Worm (Caenorhabditis elegans): ENCODE results near the gene srg-22.

srg-22 gene

ce11 chrII:3105765-3106164, 12.5 kb upstream of the srg-22 start, which contains the start of gene clec-122:
Gene clec-122 (plus strand): TSS chrII:3106065.
- TF ChIP-seq aly-2 (tag; optimal IDR thresholded peaks at IDR 0.05) (no peak), mml-1 (tag; optimal IDR thresholded peaks at IDR 0.05) (no peak)

DNA sequence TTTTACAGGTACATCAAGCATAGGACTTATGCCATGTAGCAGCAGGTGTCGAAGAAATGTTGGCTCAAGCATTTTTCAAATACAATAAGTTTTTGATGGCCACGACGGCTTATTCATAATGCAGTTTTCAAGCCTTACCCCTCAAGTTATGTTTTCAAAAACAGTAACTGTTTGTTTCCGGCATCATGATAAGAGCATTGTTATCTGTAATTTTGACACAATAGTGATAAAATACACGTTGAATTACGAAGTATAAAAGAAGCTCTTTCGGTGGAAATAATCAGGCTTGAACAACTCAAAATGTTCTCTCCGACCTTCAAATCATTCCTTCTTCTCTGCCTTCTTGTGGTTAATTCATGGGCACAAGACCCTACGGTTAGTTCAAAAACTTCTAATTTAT, 8.8 kb upstream of the srg-22 start, which contains the start of gene clec-121:
Gene clec-121 (plus strand): TSS at position 301 of the 400 bp plus-strand sequence.
- no peak for TF ChIP-seq eor-1 (tag; optimal IDR thresholded peaks at IDR 0.05)
- TF ChIP-seq ztf-11 (tag; optimal IDR thresholded peaks at IDR 0.05), result no peak
- no peak for TF ChIP-seq elt-1 (tag; optimal IDR thresholded peaks at IDR 0.05)
- TF ChIP-seq lsy-12 (tag; optimal IDR thresholded peaks at IDR 0.05), result no peak
- no peak for TF ChIP-seq mml-1 (tag; optimal IDR thresholded peaks at IDR 0.05)
- no peak for TF ChIP-seq aly-2 (tag; optimal IDR thresholded peaks at IDR 0.05)
- TF ChIP-seq pha-4 (tag; optimal IDR thresholded peaks at IDR 0.05), result no peak
- TF ChIP-seq nhr-76 (tag; optimal IDR thresholded peaks at IDR 0.05), result no peak
- no peak for TF ChIP-seq unc-62 (GFP tag; optimal IDR thresholded peaks at IDR 0.05)
- no peak for TF ChIP-seq fkh-2 (tag; optimal IDR thresholded peaks at IDR 0.05)
- TF ChIP-seq nhr-28 (tag; optimal IDR thresholded peaks at IDR 0.05), result no peak
- no peak for TF ChIP-seq daf-12 (tag; optimal IDR thresholded peaks at IDR 0.05)
- TF ChIP-seq fos-1 (tag; optimal IDR thresholded peaks at IDR 0.05), result no peak
- no peak for TF ChIP-seq egl-5 (tag; optimal IDR thresholded peaks at IDR 0.05)
- no peak for TF ChIP-seq elt-3 (tag; optimal IDR thresholded peaks at IDR 0.05)

DNA sequence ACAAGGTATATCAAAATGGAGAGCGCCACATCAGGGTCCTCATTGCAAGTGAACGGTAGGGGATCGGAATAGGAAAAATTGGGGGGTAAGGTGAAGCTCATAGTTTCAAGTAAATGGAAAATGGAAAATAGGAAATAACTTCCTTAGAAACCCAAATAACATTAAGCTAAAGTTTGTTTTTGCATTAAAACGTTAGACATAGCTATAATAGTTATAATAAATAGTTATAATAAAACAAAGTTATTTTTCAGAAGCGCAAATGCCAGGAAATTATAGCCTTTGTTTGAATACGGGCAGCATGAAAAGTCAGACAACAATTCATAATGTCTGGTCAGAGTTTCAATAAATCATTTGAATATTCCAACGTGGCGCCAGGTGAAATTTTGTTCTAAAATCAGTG, 7.3 kb upstream of the srg-22 start, which contains the start of gene srg-24:
Gene srg-24 (minus strand): TSS at position 101 of the 400 bp plus-strand sequence.
- TF ChIP-seq elt-2 (tag; optimal IDR thresholded peaks at IDR 0.05) (no peak), unc-39 (tag; optimal IDR thresholded peaks at IDR 0.05) (no peak), fos-1 (tag; optimal IDR thresholded peaks at IDR 0.05) (no peak), skn-1 (tag; optimal IDR thresholded peaks at IDR 0.05) (no peak), pha-4 (tag; optimal IDR thresholded peaks at IDR 0.05) (no peak), nhr-25 (tag; optimal IDR thresholded peaks at IDR 0.05) (no peak), nhr-12 (tag; optimal IDR thresholded peaks at IDR 0.05) (no peak), nhr-23 (tag; optimal IDR thresholded peaks at IDR 0.05) (no peak), ztf-11 (tag; optimal IDR thresholded peaks at IDR 0.05) (no peak), ZK546.5 (tag; optimal IDR thresholded peaks at IDR 0.05) (no peak), lsy-12 (tag; optimal IDR thresholded peaks at IDR 0.05) (no peak), fkh-2 (tag; optimal IDR thresholded peaks at IDR 0.05) (no peak), nhr-77 (tag; optimal IDR thresholded peaks at IDR 0.05) (no peak), tbx-2 (tag; optimal IDR thresholded peaks at IDR 0.05) (no peak)

DNA sequence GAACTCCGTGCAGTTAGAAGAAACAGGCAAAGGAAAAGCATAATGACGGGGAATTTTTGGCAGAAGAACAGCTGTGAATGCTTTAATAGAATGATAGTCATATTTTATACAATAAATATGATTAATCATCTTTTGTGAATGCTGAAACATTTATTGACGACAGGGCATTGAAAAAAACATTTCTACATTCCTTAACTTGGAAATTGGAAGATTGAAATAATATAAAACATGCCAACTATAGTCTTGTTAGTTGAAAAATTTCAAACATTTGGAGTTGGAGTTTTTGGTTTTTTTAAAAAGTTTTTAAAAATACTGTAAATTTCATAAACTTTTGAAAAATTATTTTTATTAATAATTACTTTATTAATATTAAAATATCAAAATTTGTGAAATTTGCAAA, 3.6 kb upstream of the srg-22 start, which contains the start of gene Y25C1A.14:
Gene Y25C1A.14 (minus strand): TSS at position 101 of the 400 bp plus-strand sequence.
- TF ChIP-seq nhr-12 (tag; optimal IDR thresholded peaks at IDR 0.05) (no peak), pqm-1 (tag; optimal IDR thresholded peaks at IDR 0.05) (no peak), egl-5 (tag; optimal IDR thresholded peaks at IDR 0.05) (no peak), fkh-2 (tag; optimal IDR thresholded peaks at IDR 0.05) (no peak), nhr-67 (tag; optimal IDR thresholded peaks at IDR 0.05) (no peak), elt-3 (tag; optimal IDR thresholded peaks at IDR 0.05) (no peak), nhr-25 (tag; optimal IDR thresholded peaks at IDR 0.05) (no peak), ztf-4 (tag; optimal IDR thresholded peaks at IDR 0.05) (no peak), tbx-2 (tag; optimal IDR thresholded peaks at IDR 0.05) (no peak), aly-2 (tag; optimal IDR thresholded peaks at IDR 0.05) (no peak), lin-39 (tag; optimal IDR thresholded peaks at IDR 0.05) (no peak), lin-15B (tag; optimal IDR thresholded peaks at IDR 0.05) (no peak)

ce11 chrII:3096060-3096459, 2.8 kb upstream of the srg-22 start, which contains the start of gene srg-23:
Gene srg-23 (minus strand): TSS chrII:3096160.
- TF ChIP-seq eor-1 (tag; optimal IDR thresholded peaks at IDR 0.05), result no peak
- TF ChIP-seq R02D3.7 (tag; optimal IDR thresholded peaks at IDR 0.05), result no peak
- TF ChIP-seq ceh-28 (tag; optimal IDR thresholded peaks at IDR 0.05), result no peak
- no peak for TF ChIP-seq lin-15B (tag; optimal IDR thresholded peaks at IDR 0.05)
- TF ChIP-seq fos-1 (tag; optimal IDR thresholded peaks at IDR 0.05), result no peak
- no peak for TF ChIP-seq ZK546.5 (tag; optimal IDR thresholded peaks at IDR 0.05)
- TF ChIP-seq egl-27 (tag; optimal IDR thresholded peaks at IDR 0.05), result no peak
- TF ChIP-seq snpc-4 (tag; optimal IDR thresholded peaks at IDR 0.05), result no peak
- TF ChIP-seq nhr-43 (tag; optimal IDR thresholded peaks at IDR 0.05; ENCODE audit: poor library complexity, severe bottlenecking), result no peak
- no peak for TF ChIP-seq skn-1 (tag; optimal IDR thresholded peaks at IDR 0.05)
- no peak for TF ChIP-seq ama-1 (optimal IDR thresholded peaks at IDR 0.05)
- TF ChIP-seq nhr-77 (tag; optimal IDR thresholded peaks at IDR 0.05), result no peak
